Worm (Caenorhabditis elegans): ENCODE measurements around the gene nspc-14.

The nspc-14 gene

ce11 chrX:12367498-12367897 lies 8.6 kb upstream of the nspc-14 start (continued):
- no peak for TF ChIP-seq nhr-80 (tag; optimal IDR thresholded peaks at IDR 0.05)
- no peak for TF ChIP-seq F52B5.7 (tag; optimal IDR thresholded peaks at IDR 0.05)
- peak; percentile 80 for TF ChIP-seq hmg-1.2 (GFP tag; IDR thresholded peaks at IDR 0.05)
- no peak for TF ChIP-seq lin-40 (tag; optimal IDR thresholded peaks at IDR 0.05)
- TF ChIP-seq B0035.1 (tag; optimal IDR thresholded peaks at IDR 0.05) = peak; percentile 25
- no peak for TF ChIP-seq F23B12.7 (tag; optimal IDR thresholded peaks at IDR 0.05; ENCODE audit: insufficient read depth)
- no peak for TF ChIP-seq cebp-2 (GFP tag; IDR thresholded peaks at IDR 0.05)
- TF ChIP-seq Y95B8A.8 (GFP tag; IDR thresholded peaks at IDR 0.05) = 0 out of 2 replicates have a peak, but pooled peaks have one; percentile 55
- TF ChIP-seq lsl-1 (GFP tag; optimal IDR thresholded peaks at IDR 0.05) = no peak
- peak; percentile 31 for TF ChIP-seq somi-1 (GFP tag; optimal IDR thresholded peaks at IDR 0.05)
- TF ChIP-seq K11D2.4 (GFP tag; IDR thresholded peaks at IDR 0.05) = 0 out of 2 replicates have a peak, but pooled peaks have one; percentile 20
- TF ChIP-seq dpl-1 (GFP tag; optimal IDR thresholded peaks at IDR 0.05) = no peak
- no peak for TF ChIP-seq Y53G8AR.9 (GFP tag; conservative IDR thresholded peaks at IDR 0.05)
- no peak for TF ChIP-seq ets-4 (GFP tag; optimal IDR thresholded peaks at IDR 0.05)
- no peak; the same call in 1 of the 2 replicates for TF ChIP-seq B0336.3 (GFP tag; IDR thresholded peaks at IDR 0.05)
- TF ChIP-seq chd-7 (tag; optimal IDR thresholded peaks at IDR 0.05) = peak; percentile 30
- TF ChIP-seq dox-1 (GFP tag; IDR thresholded peaks at IDR 0.05) = peak; percentile 87
- TF ChIP-seq F39B2.1 (GFP tag; IDR thresholded peaks at IDR 0.05) = no peak
- TF ChIP-seq gei-17 (GFP tag; optimal IDR thresholded peaks at IDR 0.05) = peak; percentile 59
- no peak for TF ChIP-seq akir-1 (GFP tag; optimal IDR thresholded peaks at IDR 0.05)
- TF ChIP-seq rec-8 (tag; optimal IDR thresholded peaks at IDR 0.05) = peak; percentile 17 to 56
- TF ChIP-seq rpc-1 (optimal IDR thresholded peaks at IDR 0.05) = peak; percentile 65
- peak; percentile 81 for TF ChIP-seq rpc-1 (tag; optimal IDR thresholded peaks at IDR 0.05)
- peak; percentile 86 for TF ChIP-seq lin-26 (GFP tag; IDR thresholded peaks at IDR 0.05)
- no peak for TF ChIP-seq nhr-120 (GFP tag; IDR thresholded peaks at IDR 0.05)
- 0 out of 2 replicates have a peak, but pooled peaks have one; percentile 45 for TF ChIP-seq cebp-1 (GFP tag; IDR thresholded peaks at IDR 0.05)
- no peak for TF ChIP-seq cebp-1 (tag; optimal IDR thresholded peaks at IDR 0.05)
- TF ChIP-seq lin-35 (GFP tag; optimal IDR thresholded peaks at IDR 0.05) = no peak
- TF ChIP-seq T26A5.8 (tag; optimal IDR thresholded peaks at IDR 0.05) = peak; percentile 6
- TF ChIP-seq mxl-1 (tag; optimal IDR thresholded peaks at IDR 0.05) = no peak
- peak; percentile 5 for TF ChIP-seq snpc-1.1 (tag; optimal IDR thresholded peaks at IDR 0.05; ENCODE audit: insufficient read depth)
- TF ChIP-seq B0019.2 (GFP tag; conservative IDR thresholded peaks at IDR 0.05) = no peak
- no peak for TF ChIP-seq ama-1 (optimal IDR thresholded peaks at IDR 0.05)
- TF ChIP-seq ama-1 (GFP tag; optimal IDR thresholded peaks at IDR 0.05) = peak in 1 of 2 experiments; percentile 48
- no peak for TF ChIP-seq ceh-40 (GFP tag; IDR thresholded peaks at IDR 0.05)
- TF ChIP-seq egl-44 (GFP tag; IDR thresholded peaks at IDR 0.05) = peak; percentile 80; the same call in 1 of the 2 replicates
- no peak for TF ChIP-seq nfya-2 (GFP tag; IDR thresholded peaks at IDR 0.05)
- no peak for TF ChIP-seq ztf-3 (GFP tag; optimal IDR thresholded peaks at IDR 0.05)
- peak; percentile 69 for TF ChIP-seq nfyb-1 (GFP tag; IDR thresholded peaks at IDR 0.05)
- TF ChIP-seq K12H6.12 (tag; optimal IDR thresholded peaks at IDR 0.05) = peak; percentile 38
- no peak for TF ChIP-seq ccch-3 (GFP tag; optimal IDR thresholded peaks at IDR 0.05)
- no peak for TF ChIP-seq sdz-38 (tag; optimal IDR thresholded peaks at IDR 0.05)
- peak; percentile 86 for TF ChIP-seq him-1 (tag; optimal IDR thresholded peaks at IDR 0.05)
- TF ChIP-seq ztf-6 (GFP tag; IDR thresholded peaks at IDR 0.05) = no peak
- TF ChIP-seq madf-3 (GFP tag; IDR thresholded peaks at IDR 0.05) = no peak
- no peak for TF ChIP-seq mes-4 (tag; optimal IDR thresholded peaks at IDR 0.05)
- no peak for TF ChIP-seq ceh-100 (GFP tag; IDR thresholded peaks at IDR 0.05)
- no peak for TF ChIP-seq nhr-179 (tag; optimal IDR thresholded peaks at IDR 0.05)
- peak; percentile 41; the same call in 1 of the 2 replicates for TF ChIP-seq ekl-4 (GFP tag; IDR thresholded peaks at IDR 0.05)
- peak; percentile 94 for TF ChIP-seq B0261.1 (tag; optimal IDR thresholded peaks at IDR 0.05)
